Fruit fly (Drosophila melanogaster): ENCODE measurements around the gene CG17190.

The CG17190 gene

dm6 chr3R:19999474-19999873, 13.8 kb downstream of the CG17190 start (continued):
- TF ChIP-seq OdsH (GFP tag; optimal IDR thresholded peaks at IDR 0.05) (peak; percentile 85), CG6276 (GFP tag; optimal IDR thresholded peaks at IDR 0.05) (peak; percentile 40), Eip78C (GFP tag) (peak; percentile 93), salr (GFP tag; optimal IDR thresholded peaks at IDR 0.05) (peak; percentile 16 to 81), Blimp-1 (GFP tag; optimal IDR thresholded peaks at IDR 0.05) (peak; percentile 44), eg (GFP tag; IDR thresholded peaks at IDR 0.05) (peak; percentile 88), svp (GFP tag) (peak; percentile 72), CG11902 (GFP tag; optimal IDR thresholded peaks at IDR 0.05) (peak; percentile 60), Sox14 (GFP tag; optimal IDR thresholded peaks at IDR 0.05) (peak; percentile 56), acj6 (GFP tag; optimal IDR thresholded peaks at IDR 0.05) (peak; percentile 87), Lpt (GFP tag; optimal IDR thresholded peaks at IDR 0.05) (peak; percentile 78), Gug (GFP tag; IDR thresholded peaks at IDR 0.05) (peak; percentile 73; the same call in 1 of the 2 replicates), CG10669 (GFP tag; optimal IDR thresholded peaks at IDR 0.05) (peak; percentile 76), CG8119 (GFP tag; IDR thresholded peaks at IDR 0.05) (peak; percentile 92), topi (GFP tag; optimal IDR thresholded peaks at IDR 0.05) (peak; percentile 67), CG8319 (GFP tag; optimal IDR thresholded peaks at IDR 0.05) (peak; percentile 10), esn (GFP tag; optimal IDR thresholded peaks at IDR 0.05) (peak; percentile 83), achi (GFP tag; optimal IDR thresholded peaks at IDR 0.05) (peak; percentile 85), CG31627 (GFP tag; optimal IDR thresholded peaks at IDR 0.05) (peak; percentile 55), CG4318 (GFP tag; optimal IDR thresholded peaks at IDR 0.05) (peak; percentile 64), CG15336 (GFP tag; IDR thresholded peaks at IDR 0.05) (peak; percentile 86), CG10631 (GFP tag; optimal IDR thresholded peaks at IDR 0.05) (peak; percentile 87), lz (GFP tag; optimal IDR thresholded peaks at IDR 0.05) (peak; percentile 62), pdm3 (GFP tag; optimal IDR thresholded peaks at IDR 0.05) (peak; percentile 76), vri (GFP tag; optimal IDR thresholded peaks at IDR 0.05) (peak; percentile 40)

dm6 chr3R:19998418-19998817, 14.9 kb downstream of the CG17190 start:
- TF ChIP-seq Eip75B (GFP tag; optimal IDR thresholded peaks at IDR 0.05) (peak; percentile 62), Lpt (GFP tag; optimal IDR thresholded peaks at IDR 0.05) (peak; percentile 76), svp (GFP tag) (peak; percentile 73), topi (GFP tag; optimal IDR thresholded peaks at IDR 0.05) (peak; percentile 57), Ets96B (tag; optimal IDR thresholded peaks at IDR 0.05) (peak; percentile 63), CG6276 (GFP tag; optimal IDR thresholded peaks at IDR 0.05) (peak; percentile 54), CG11902 (GFP tag; optimal IDR thresholded peaks at IDR 0.05) (peak; percentile 62), Met (GFP tag; optimal IDR thresholded peaks at IDR 0.05) (peak; percentile 70), ss (GFP tag; optimal IDR thresholded peaks at IDR 0.05) (peak; percentile 20 to 51), CG6854 (GFP tag; optimal IDR thresholded peaks at IDR 0.05) (no peak), pdm3 (GFP tag; optimal IDR thresholded peaks at IDR 0.05) (peak; percentile 78), CG10631 (GFP tag; optimal IDR thresholded peaks at IDR 0.05) (peak; percentile 68), CG6808 (GFP tag; optimal IDR thresholded peaks at IDR 0.05) (peak; percentile 60), esn (GFP tag; optimal IDR thresholded peaks at IDR 0.05) (peak; percentile 68), lz (GFP tag; optimal IDR thresholded peaks at IDR 0.05) (peak; percentile 62), CG15336 (GFP tag; IDR thresholded peaks at IDR 0.05) (peak; percentile 75), CG4318 (GFP tag; optimal IDR thresholded peaks at IDR 0.05) (peak; percentile 19), dsx (GFP tag; optimal IDR thresholded peaks at IDR 0.05; ENCODE audit: poor library complexity, severe bottlenecking) (peak; percentile 48), cyc (GFP tag; optimal IDR thresholded peaks at IDR 0.05) (peak; percentile 68), CG8119 (GFP tag; IDR thresholded peaks at IDR 0.05) (peak; percentile 76), Sox102F (GFP tag; optimal IDR thresholded peaks at IDR 0.05) (peak; percentile 48), CG6792 (GFP tag; optimal IDR thresholded peaks at IDR 0.05) (peak; percentile 54), acj6 (GFP tag; optimal IDR thresholded peaks at IDR 0.05) (peak; percentile 77), CG11762 (GFP tag; optimal IDR thresholded peaks at IDR 0.05; ENCODE audit: insufficient read depth) (peak; percentile 10), Eip78C (GFP tag) (peak; percentile 87), achi (GFP tag; optimal IDR thresholded peaks at IDR 0.05) (peak; percentile 77), CG7368 (GFP tag; optimal IDR thresholded peaks at IDR 0.05) (peak; percentile 51), Gug (GFP tag; IDR thresholded peaks at IDR 0.05) (peak; percentile 74), fkh (GFP tag; optimal IDR thresholded peaks at IDR 0.05) (no peak), Hr39 (GFP tag; optimal IDR thresholded peaks at IDR 0.05) (peak; percentile 76), CG3919 (GFP tag; optimal IDR thresholded peaks at IDR 0.05) (peak; percentile 82), Smox (GFP tag; optimal IDR thresholded peaks at IDR 0.05) (peak; percentile 55), CG34406 (GFP tag; optimal IDR thresholded peaks at IDR 0.05) (peak; percentile 55), CG1621 (tag; optimal IDR thresholded peaks at IDR 0.05) (peak; percentile 57), Ets21C (GFP tag; optimal IDR thresholded peaks at IDR 0.05) (peak; percentile 40), CG9139 (GFP tag; optimal IDR thresholded peaks at IDR 0.05) (peak; percentile 37), net (GFP tag; optimal IDR thresholded peaks at IDR 0.05) (peak; percentile 66), CG10669 (GFP tag; optimal IDR thresholded peaks at IDR 0.05) (peak; percentile 66), CG11294 (GFP tag; IDR thresholded peaks at IDR 0.05) (peak; percentile 46), CG6163 (GFP tag; IDR thresholded peaks at IDR 0.05) (peak; percentile 85)

All from whole organism, prepupa.